Fruit fly (Drosophila melanogaster) whole organism, embryonic: ENCODE data around the gene Spec2.

ENCODE experiments used
- Bteb2 ChIP-seq: fragments of 200-800 bp; sonication (Bioruptor generic); optimal IDR thresholded peaks from 2 replicates; lab custom pipeline; 2016; ENCODE audit warnings: missing biosample characterization, missing genetic modification characterization
- CG10321 ChIP-seq: fragments of 200-800 bp; sonication (Bioruptor generic); IDR thresholded peaks from 2 replicates; pipeline ENCODE4 v1.3.6; 2022; ENCODE audit warnings: missing biosample characterization, missing genetic modification characterization
- CG11696 ChIP-seq: fragments of 200-800 bp; sonication (Bioruptor generic); IDR thresholded peaks from 2 replicates; pipeline ENCODE4 v1.3.6; 2022; ENCODE audit warnings: missing biosample characterization, missing genetic modification characterization
- CG12104 ChIP-seq: fragments of 200-800 bp; sonication (Bioruptor generic); optimal IDR thresholded peaks from 3 replicates; lab custom pipeline; 2016; ENCODE audit warnings: missing biosample characterization, missing genetic modification characterization
- CG12219 ChIP-seq: fragments of 200-800 bp; sonication (Bioruptor generic); optimal IDR thresholded peaks from 3 replicates; lab custom pipeline; 2018; ENCODE audit warnings: missing biosample characterization, mild to moderate bottlenecking, missing genetic modification characterization
- CG1233 ChIP-seq: fragments of 200-800 bp; sonication (Bioruptor generic); optimal IDR thresholded peaks from 4 replicates; lab custom pipeline; 2018; ENCODE audit warnings: missing biosample characterization, mild to moderate bottlenecking, missing genetic modification characterization
- CG12769 ChIP-seq: fragments of 200-800 bp; sonication (Bioruptor generic); optimal IDR thresholded peaks from 2 replicates; lab custom pipeline; 2019; ENCODE audit warnings: missing biosample characterization, mild to moderate bottlenecking, missing genetic modification characterization, moderate library complexity
- CG13775 ChIP-seq: fragments of 200-800 bp; sonication (Bioruptor generic); optimal IDR thresholded peaks from 3 replicates; lab custom pipeline; 2017; ENCODE audit warnings: missing biosample characterization, mild to moderate bottlenecking, missing genetic modification characterization
- CG1603 ChIP-seq: fragments of 200-800 bp; sonication (Bioruptor generic); optimal IDR thresholded peaks from 2 replicates; lab custom pipeline; 2019; ENCODE audit warnings: missing biosample characterization, mild to moderate bottlenecking, missing genetic modification characterization, moderate library complexity
- CG16813 ChIP-seq: fragments of 200-800 bp; sonication (Bioruptor generic); IDR thresholded peaks from 3 replicates; pipeline ENCODE4 v1.3.6; 2022; ENCODE audit warnings: missing biosample characterization, missing genetic modification characterization; ENCODE audit not compliant: partially characterized antibody
- CG17568 ChIP-seq: fragments of 200-800 bp; sonication (Bioruptor generic); optimal IDR thresholded peaks from 2 replicates; lab custom pipeline; 2018; ENCODE audit warnings: missing biosample characterization, mild to moderate bottlenecking, missing genetic modification characterization, moderate library complexity
- CG34422 ChIP-seq: fragments of 200-800 bp; sonication (Bioruptor generic); IDR thresholded peaks from 3 replicates; pipeline ENCODE4 v1.3.6; 2022; ENCODE audit warnings: missing biosample characterization, missing genetic modification characterization
- CG42726 ChIP-seq: fragments of 200-800 bp; sonication (Bioruptor generic); IDR thresholded peaks from 2 replicates; pipeline ENCODE4 v1.3.6; 2022; ENCODE audit warnings: missing biosample characterization, missing genetic modification characterization; ENCODE audit not compliant: partially characterized antibody
- CG4424 ChIP-seq: fragments of 200-800 bp; sonication (Bioruptor generic); optimal IDR thresholded peaks from 3 replicates; lab custom pipeline; 2016; ENCODE audit warnings: missing biosample characterization, missing genetic modification characterization
- CG4820 ChIP-seq: fragments of 200-800 bp; sonication (Bioruptor generic); optimal IDR thresholded peaks from 3 replicates; lab custom pipeline; 2016; ENCODE audit warnings: missing biosample characterization, missing genetic modification characterization
- CG7271 ChIP-seq: fragments of 200-800 bp; sonication (Bioruptor generic); optimal IDR thresholded peaks from 2 replicates; lab custom pipeline; 2018; ENCODE audit warnings: missing biosample characterization, mild to moderate bottlenecking, missing genetic modification characterization, moderate library complexity
- CG9727 ChIP-seq: fragments of 200-800 bp; sonication (Bioruptor generic); optimal IDR thresholded peaks from 3 replicates; lab custom pipeline; 2017; ENCODE audit warnings: missing biosample characterization, mild to moderate bottlenecking, missing genetic modification characterization
- CG9817 ChIP-seq: fragments of 200-800 bp; sonication (Bioruptor generic); optimal IDR thresholded peaks from 2 replicates; lab custom pipeline; 2018; ENCODE audit warnings: missing biosample characterization, mild to moderate bottlenecking, missing genetic modification characterization, moderate library complexity
- Chrac-16 ChIP-seq: fragments of 200-800 bp; sonication (Bioruptor generic); optimal IDR thresholded peaks from 3 replicates; lab custom pipeline; 2016; ENCODE audit warnings: missing biosample characterization, missing genetic modification characterization
- Dad ChIP-seq: fragments of 200-800 bp; sonication (Bioruptor generic); optimal IDR thresholded peaks from 3 replicates; lab custom pipeline; 2016; ENCODE audit warnings: missing biosample characterization, missing genetic modification characterization
- Dip3 ChIP-seq: fragments of 200-800 bp; sonication (Bioruptor generic); optimal IDR thresholded peaks from 3 replicates; lab custom pipeline; 2016; ENCODE audit warnings: missing biosample characterization, missing genetic modification characterization
- Fer3 ChIP-seq: fragments of 200-800 bp; sonication (Bioruptor generic); optimal IDR thresholded peaks from 2 replicates; lab custom pipeline; 2018; ENCODE audit warnings: missing biosample characterization, mild to moderate bottlenecking, missing genetic modification characterization, moderate library complexity
- HLH54F ChIP-seq: fragments of 200-800 bp; sonication (Bioruptor generic); optimal IDR thresholded peaks from 3 replicates; lab custom pipeline; 2016; ENCODE audit warnings: missing biosample characterization, missing genetic modification characterization
- Hsf ChIP-seq: fragments of 200-800 bp; sonication (Bioruptor generic); optimal IDR thresholded peaks from 3 replicates; lab custom pipeline; 2016; ENCODE audit warnings: missing biosample characterization, missing genetic modification characterization
- Myb ChIP-seq: fragments of 200-800 bp; sonication (Bioruptor generic); optimal IDR thresholded peaks from 2 replicates; lab custom pipeline; 2016; ENCODE audit warnings: missing biosample characterization, missing genetic modification characterization
- NK7.1 ChIP-seq: fragments of 200-800 bp; sonication (Bioruptor generic); optimal IDR thresholded peaks from 3 replicates; lab custom pipeline; 2016; ENCODE audit warnings: missing biosample characterization, missing genetic modification characterization
- Xrp1 ChIP-seq: fragments of 200-800 bp; sonication (Bioruptor generic); IDR thresholded peaks from 2 replicates; pipeline ENCODE4 v1.3.6; 2022; ENCODE audit warnings: missing biosample characterization, missing genetic modification characterization
- ac ChIP-seq: fragments of 200-800 bp; sonication (Bioruptor generic); optimal IDR thresholded peaks from 3 replicates; lab custom pipeline; 2017; ENCODE audit warnings: missing biosample characterization, mild to moderate bottlenecking, missing genetic modification characterization
- bsh ChIP-seq, 2 experiments: fragments of 200-800 bp; sonication (Bioruptor generic); optimal IDR thresholded peaks; 2 replicates each; lab custom pipeline; 2017 to 2018; ENCODE audit warnings: mild to moderate bottlenecking in 2 of 2, missing biosample characterization in 2 of 2, missing genetic modification characterization in 2 of 2, moderate library complexity in 1 of 2
- btn ChIP-seq: fragments of 200-800 bp; sonication (Bioruptor generic); optimal IDR thresholded peaks from 2 replicates; lab custom pipeline; 2016; ENCODE audit warnings: missing biosample characterization, missing genetic modification characterization
- chn ChIP-seq: fragments of 200-800 bp; sonication (Bioruptor generic); optimal IDR thresholded peaks from 2 replicates; lab custom pipeline; 2016; ENCODE audit warnings: missing biosample characterization, missing genetic modification characterization
- disco-r ChIP-seq: fragments of 200-800 bp; sonication (Bioruptor generic); optimal IDR thresholded peaks from 2 replicates; lab custom pipeline; 2016; ENCODE audit warnings: missing biosample characterization, missing genetic modification characterization
- dm ChIP-seq: fragments of 200-800 bp; sonication (Bioruptor generic); optimal IDR thresholded peaks from 3 replicates; lab custom pipeline; 2016; ENCODE audit warnings: missing biosample characterization, missing genetic modification characterization
- esg ChIP-seq: fragments of 200-800 bp; sonication (Bioruptor generic); conservative IDR thresholded peaks from 2 replicates; pipeline ENCODE4 v1.3.6; 2022; ENCODE audit warnings: missing biosample characterization, missing genetic modification characterization
- ewg ChIP-seq: fragments of 200-800 bp; sonication (Bioruptor generic); optimal IDR thresholded peaks from 3 replicates; lab custom pipeline; 2017; ENCODE audit warnings: mild to moderate bottlenecking, missing biosample characterization, missing genetic modification reagents, missing genetic modification characterization
- gcm2 ChIP-seq: fragments of 200-800 bp; sonication (Bioruptor generic); optimal IDR thresholded peaks from 2 replicates; lab custom pipeline; 2016; ENCODE audit warnings: missing biosample characterization, missing genetic modification characterization
- hth ChIP-seq: fragments of >200 bp; optimal IDR thresholded peaks from 2 replicates; lab custom pipeline; 2017; ENCODE audit warnings: inconsistent platforms
- kni ChIP-seq: fragments of 200-800 bp; sonication (Bioruptor generic); optimal IDR thresholded peaks from 3 replicates; lab custom pipeline; 2017; ENCODE audit warnings: mild to moderate bottlenecking, missing biosample characterization, missing genetic modification reagents, missing genetic modification characterization
- maf-S ChIP-seq: fragments of 200-800 bp; sonication (Bioruptor generic); optimal IDR thresholded peaks from 2 replicates; lab custom pipeline; 2016; ENCODE audit warnings: missing biosample characterization, missing genetic modification characterization
- org-1 ChIP-seq: fragments of 200-800 bp; sonication (Bioruptor generic); optimal IDR thresholded peaks from 2 replicates; lab custom pipeline; 2017; ENCODE audit warnings: missing biosample characterization, missing genetic modification characterization
- pb ChIP-seq: fragments of 200-800 bp; sonication (Bioruptor generic); optimal IDR thresholded peaks from 3 replicates; lab custom pipeline; 2016; ENCODE audit warnings: missing biosample characterization, missing genetic modification characterization
- phol ChIP-seq: fragments of 200-800 bp; sonication (Bioruptor generic); optimal IDR thresholded peaks from 3 replicates; lab custom pipeline; 2018; ENCODE audit warnings: missing biosample characterization, mild to moderate bottlenecking, missing genetic modification characterization, moderate library complexity
- pita ChIP-seq: fragments of 200-800 bp; sonication (Bioruptor generic); optimal IDR thresholded peaks from 2 replicates; lab custom pipeline; 2017; ENCODE audit warnings: missing biosample characterization, mild to moderate bottlenecking, missing genetic modification characterization
- run ChIP-seq: fragments of 200-800 bp; sonication (Bioruptor generic); optimal IDR thresholded peaks from 3 replicates; lab custom pipeline; 2018; ENCODE audit warnings: missing biosample characterization, mild to moderate bottlenecking, missing genetic modification characterization
- slp2 ChIP-seq: fragments of 200-800 bp; sonication (Bioruptor generic); optimal IDR thresholded peaks from 2 replicates; lab custom pipeline; 2016; ENCODE audit warnings: missing biosample characterization, missing genetic modification characterization
- sqz ChIP-seq: fragments of 200-800 bp; sonication (Bioruptor generic); optimal IDR thresholded peaks from 3 replicates; lab custom pipeline; 2018; ENCODE audit warnings: missing biosample characterization, mild to moderate bottlenecking, missing genetic modification characterization
- unc-4 ChIP-seq: fragments of 200-800 bp; sonication (Bioruptor generic); IDR thresholded peaks from 2 replicates; pipeline ENCODE4 v1.3.6; 2022; ENCODE audit warnings: missing biosample characterization, missing genetic modification characterization; ENCODE audit not compliant: partially characterized antibody
- vnd ChIP-seq: fragments of 200-800 bp; sonication (Bioruptor generic); IDR thresholded peaks from 3 replicates; pipeline ENCODE4 v1.3.6; 2022; ENCODE audit warnings: missing biosample characterization, missing genetic modification characterization; ENCODE audit not compliant: partially characterized antibody
- wdn ChIP-seq: fragments of 200-800 bp; sonication (Bioruptor generic); IDR thresholded peaks from 2 replicates; pipeline ENCODE4 v1.3.6; 2022; ENCODE audit warnings: missing biosample characterization, missing genetic modification characterization

Gene Spec2

DNA sequence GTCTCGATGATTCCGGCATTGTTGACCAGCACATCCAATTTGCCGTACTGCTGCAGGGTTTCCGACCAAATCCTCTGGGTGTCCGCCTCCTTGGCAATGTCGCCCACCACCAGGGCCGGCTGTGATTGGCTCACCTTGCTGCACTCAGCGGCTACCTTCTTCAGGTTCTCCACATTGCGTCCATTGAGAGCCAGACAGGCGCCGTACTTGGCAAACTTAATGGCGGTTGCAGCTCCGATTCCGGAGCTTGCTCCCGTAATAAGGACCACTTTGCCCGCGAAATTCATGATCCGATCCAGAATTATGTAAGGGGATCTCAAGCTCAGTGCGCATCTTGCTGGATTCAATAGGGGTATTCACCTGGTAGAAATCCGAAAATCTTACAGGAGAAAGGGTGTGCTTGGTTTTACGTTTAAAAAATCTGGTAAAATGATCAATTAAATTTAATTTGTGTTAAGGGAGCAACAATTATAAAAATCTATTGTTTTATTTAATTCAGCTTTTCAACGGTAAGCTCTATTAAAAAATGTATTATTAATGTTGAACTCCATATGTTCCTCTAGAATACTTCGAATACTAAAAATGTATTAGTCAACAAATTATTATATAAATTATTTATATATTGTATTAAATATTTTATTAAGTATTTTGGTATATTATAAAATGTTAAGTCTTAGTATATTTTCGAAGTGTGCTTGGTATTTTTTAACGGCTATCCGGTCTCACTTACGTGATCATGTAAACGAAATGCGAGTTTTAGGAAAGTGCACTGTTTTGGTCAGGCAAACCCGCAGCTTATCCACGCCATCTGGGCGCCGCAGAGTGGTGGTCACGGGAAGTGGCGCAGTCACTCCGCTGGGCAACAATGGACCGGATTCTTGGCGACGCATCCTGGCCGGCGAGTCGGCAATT is 12.8 kb upstream of the Spec2 start, which contains the start of the genes CG31548 and CG12170 (continued):
- TF ChIP-seq CG16813, result no peak
- no peak for TF ChIP-seq btn (GFP tag; lab: Kevin White, UChicago)
- TF ChIP-seq Xrp1 (GFP tag; lab: Robert Waterston, UW), result no peak
- TF ChIP-seq bsh (GFP tag; optimal IDR thresholded peaks at IDR 0.05; lab: Kevin White, UChicago), result peak in 1 of 2 experiments; percentile 59
- TF ChIP-seq CG12219 (GFP tag; lab: Kevin White, UChicago), result no peak
- TF ChIP-seq NK7.1 (GFP tag; lab: Kevin White, UChicago), result no peak
- no peak for TF ChIP-seq pita (GFP tag; lab: Kevin White, UChicago)
- no peak for TF ChIP-seq sqz (GFP tag; lab: Kevin White, UChicago)
- TF ChIP-seq kni (GFP tag; lab: Kevin White, UChicago), result no peak
- no peak for TF ChIP-seq hth (lab: Kevin White, UChicago)
- no peak for TF ChIP-seq disco-r (GFP tag; lab: Kevin White, UChicago)
- TF ChIP-seq Myb (GFP tag; lab: Kevin White, UChicago), result no peak
- no peak for TF ChIP-seq CG12769 (tag; lab: Kevin White, UChicago)
- TF ChIP-seq CG9817, result no peak
- TF ChIP-seq CG1603 (tag; lab: Kevin White, UChicago), result no peak
- no peak for TF ChIP-seq Dad (GFP tag; lab: Kevin White, UChicago)
- no peak for TF ChIP-seq dm
- peak; percentile 39 for TF ChIP-seq Chrac-16 (GFP tag; lab: Kevin White, UChicago)
- no peak for TF ChIP-seq CG10321 (GFP tag; lab: Robert Waterston, UW)
- TF ChIP-seq CG17568 (GFP tag; lab: Kevin White, UChicago), result no peak
- peak; percentile 69 for TF ChIP-seq CG9727 (GFP tag; lab: Kevin White, UChicago)
- TF ChIP-seq phol (tag; lab: Kevin White, UChicago), result peak; percentile 60
- no peak for TF ChIP-seq pb
- no peak for TF ChIP-seq vnd (GFP tag; lab: Robert Waterston, UW)
- TF ChIP-seq Dip3 (GFP tag; lab: Kevin White, UChicago), result no peak
- no peak for TF ChIP-seq unc-4 (GFP tag; lab: Robert Waterston, UW)
- TF ChIP-seq CG1233 (GFP tag; lab: Kevin White, UChicago), result no peak
- no peak for TF ChIP-seq CG42726 (GFP tag; lab: Robert Waterston, UW)
- TF ChIP-seq CG13775, result peak; percentile 62
- no peak for TF ChIP-seq wdn (GFP tag; lab: Robert Waterston, UW)
- peak; percentile 49 for TF ChIP-seq CG4424
- no peak for TF ChIP-seq HLH54F
- no peak for TF ChIP-seq run (tag; lab: Kevin White, UChicago)
- no peak for TF ChIP-seq maf-S (GFP tag; lab: Kevin White, UChicago)
- TF ChIP-seq org-1 (GFP tag; lab: Kevin White, UChicago), result no peak
- TF ChIP-seq Bteb2 (GFP tag; lab: Kevin White, UChicago), result no peak
- no peak for TF ChIP-seq ac (GFP tag; lab: Kevin White, UChicago)
- TF ChIP-seq esg (GFP tag; lab: Robert Waterston, UW), result peak; percentile 50
- no peak for TF ChIP-seq slp2 (GFP tag; lab: Kevin White, UChicago)
- TF ChIP-seq CG34422 (GFP tag; lab: Robert Waterston, UW), result 0 out of 3 replicates have a peak, but pooled peaks have one; percentile 16
- peak; percentile 32 for TF ChIP-seq ewg (GFP tag; lab: Kevin White, UChicago)
- peak; percentile 28 for TF ChIP-seq chn (GFP tag; lab: Kevin White, UChicago)
- peak; percentile 27 for TF ChIP-seq Hsf (GFP tag; lab: Kevin White, UChicago)
- no peak for TF ChIP-seq CG11696
- TF ChIP-seq Fer3 (tag; lab: Kevin White, UChicago), result peak; percentile 45
- TF ChIP-seq CG4820 (GFP tag; lab: Kevin White, UChicago), result peak; percentile 31
- no peak for TF ChIP-seq CG7271 (tag; lab: Kevin White, UChicago)
- TF ChIP-seq CG12104 (GFP tag; lab: Kevin White, UChicago), result no peak
- TF ChIP-seq gcm2 (GFP tag; lab: Kevin White, UChicago), result no peak
